Worm (Caenorhabditis elegans) whole organism, early embryonic: ENCODE measurements around the gene clec-176.

Source experiments
- B0310.2 ChIP-seq: sonication (generic microtip); optimal IDR thresholded peaks from 2 replicates; lab custom pipeline; 2016; ENCODE audit warnings: mild to moderate bottlenecking, missing genetic modification characterization, missing compliant biosample characterization
- F13C5.2 ChIP-seq: sonication (generic microtip); optimal IDR thresholded peaks from 2 replicates; lab custom pipeline; 2017; ENCODE audit warnings: mild to moderate bottlenecking, missing genetic modification characterization, inconsistent platforms, missing compliant biosample characterization
- aly-1 ChIP-seq: sonication (generic microtip); optimal IDR thresholded peaks from 2 replicates; lab custom pipeline; 2016; ENCODE audit warnings: missing genetic modification characterization, missing compliant biosample characterization
- ama-1 ChIP-seq: fragments of 150-350 bp; optimal IDR thresholded peaks from 2 replicates; lab custom pipeline; 2014
- ceh-13 ChIP-seq: fragments of 200-800 bp; sonication (Bioruptor generic); optimal IDR thresholded peaks from 2 replicates; lab custom pipeline; 2018; ENCODE audit warnings: mild to moderate bottlenecking, missing genetic modification characterization, missing compliant biosample characterization
- ceh-36 ChIP-seq: sonication (generic microtip); optimal IDR thresholded peaks from 2 replicates; lab custom pipeline; 2016; ENCODE audit warnings: missing genetic modification characterization, inconsistent platforms, missing compliant biosample characterization
- ets-7 ChIP-seq: sonication (generic microtip); optimal IDR thresholded peaks from 2 replicates; lab custom pipeline; 2016; ENCODE audit warnings: missing genotype, missing genetic modification characterization, missing compliant biosample characterization
- flt-1 ChIP-seq: fragments of 200-800 bp; sonication (Bioruptor generic); IDR thresholded peaks from 2 replicates; pipeline ENCODE4 v1.3.6; 2022; ENCODE audit warnings: missing genetic modification characterization, missing compliant biosample characterization
- hmbx-1 ChIP-seq: sonication (generic microtip); optimal IDR thresholded peaks from 2 replicates; lab custom pipeline; 2016; ENCODE audit warnings: mild to moderate bottlenecking, missing genetic modification characterization, missing compliant biosample characterization
- hmg-4 ChIP-seq: fragments of 200-800 bp; sonication (Bioruptor generic); optimal IDR thresholded peaks from 2 replicates; lab custom pipeline; 2018; ENCODE audit warnings: mild to moderate bottlenecking, missing genetic modification characterization, missing compliant biosample characterization
- hnd-1 ChIP-seq: sonication (generic microtip); optimal IDR thresholded peaks from 2 replicates; lab custom pipeline; 2016; ENCODE audit warnings: missing genetic modification characterization, missing compliant biosample characterization
- pes-1 ChIP-seq: fragments of 200-800 bp; sonication (Bioruptor generic); IDR thresholded peaks from 2 replicates; pipeline ENCODE4 v1.3.6; 2022; ENCODE audit warnings: missing genetic modification reagents, missing genetic modification characterization, missing compliant biosample characterization
- scrt-1 ChIP-seq: fragments of 200-800 bp; sonication (Bioruptor generic); IDR thresholded peaks from 2 replicates; pipeline ENCODE4 v1.3.6; 2022; ENCODE audit warnings: missing genetic modification characterization, missing compliant biosample characterization
- sea-1 ChIP-seq: fragments of 200-800 bp; sonication (Bioruptor generic); conservative IDR thresholded peaks from 2 replicates; pipeline ENCODE4 v1.3.6; 2022; ENCODE audit warnings: missing genetic modification characterization, missing compliant biosample characterization
- tbx-11 ChIP-seq: fragments of 200-800 bp; sonication (Bioruptor generic); IDR thresholded peaks from 2 replicates; pipeline ENCODE4 v1.3.6; 2022; ENCODE audit warnings: missing genetic modification characterization, missing compliant biosample characterization
- tbx-37 ChIP-seq: fragments of 200-800 bp; sonication (Bioruptor generic); conservative IDR thresholded peaks from 2 replicates; pipeline ENCODE4 v1.3.6; 2022; ENCODE audit warnings: missing genetic modification reagents, missing genetic modification characterization, missing compliant biosample characterization
- tra-4 ChIP-seq: sonication (generic microtip); optimal IDR thresholded peaks from 2 replicates; lab custom pipeline; 2017; ENCODE audit warnings: missing genetic modification characterization, missing compliant biosample characterization

clec-176 gene

ce11 chrIV:4960623-4961022 is 23.2 kb upstream of the clec-176 start, which contains the start of gene str-164:
Gene str-164 (plus strand): TSS chrIV:4960735.
- no peak for TF ChIP-seq aly-1 (tag; lab: Kevin White, UChicago)
- no peak for TF ChIP-seq hmg-4 (GFP tag; lab: Kevin White, UChicago)
- no peak for TF ChIP-seq tbx-37 (GFP tag; lab: Robert Waterston, UW)

- TF ChIP-seq ceh-36 = no peak
- TF ChIP-seq ama-1 (lab: Kevin White, UChicago) = no peak
- TF ChIP-seq scrt-1 (GFP tag; lab: Robert Waterston, UW) = no peak
- no peak for TF ChIP-seq tbx-11 (GFP tag; lab: Robert Waterston, UW)
- no peak for TF ChIP-seq hmg-4 (GFP tag; lab: Kevin White, UChicago)
- no peak for TF ChIP-seq hnd-1 (tag; lab: Kevin White, UChicago)
- no peak for TF ChIP-seq tra-4 (tag; lab: Kevin White, UChicago)
- no peak for TF ChIP-seq ets-7 (tag; lab: Kevin White, UChicago)
- no peak for TF ChIP-seq pes-1 (GFP tag; lab: Robert Waterston, UW)
- TF ChIP-seq sea-1 (GFP tag; lab: Robert Waterston, UW) = no peak
- no peak for TF ChIP-seq F13C5.2 (tag; lab: Kevin White, UChicago)
- no peak for TF ChIP-seq flt-1 (GFP tag; lab: Robert Waterston, UW)
- TF ChIP-seq tbx-37 (GFP tag; lab: Robert Waterston, UW) = no peak
- no peak for TF ChIP-seq ceh-13 (GFP tag; lab: Kevin White, UChicago)
- no peak for TF ChIP-seq aly-1 (tag; lab: Kevin White, UChicago)
Measured at ce11 chrIV:4963834-4964233, 20.0 kb upstream of the clec-176 start, which contains the start of gene txt-3. Gene txt-3 (plus strand): TSS chrIV:4963958.

ce11 chrIV:4969419-4969818 is 14.4 kb upstream of the clec-176 start, which contains the start of gene Y9C9A.13:
Gene Y9C9A.13 (minus strand): TSS chrIV:4969519.
- TF ChIP-seq ets-7 (tag; lab: Kevin White, UChicago) (no peak), F13C5.2 (tag; lab: Kevin White, UChicago) (no peak), sea-1 (GFP tag; lab: Robert Waterston, UW) (no peak), B0310.2 (no peak), scrt-1 (GFP tag; lab: Robert Waterston, UW) (no peak), pes-1 (GFP tag; lab: Robert Waterston, UW) (no peak), ama-1 (lab: Kevin White, UChicago) (no peak), aly-1 (tag; lab: Kevin White, UChicago) (no peak)

- no peak for TF ChIP-seq B0310.2
- no peak for TF ChIP-seq sea-1 (GFP tag; lab: Robert Waterston, UW)
- TF ChIP-seq scrt-1 (GFP tag; lab: Robert Waterston, UW) = no peak
- no peak for TF ChIP-seq tbx-11 (GFP tag; lab: Robert Waterston, UW)
- no peak for TF ChIP-seq tra-4 (tag; lab: Kevin White, UChicago)
- TF ChIP-seq ceh-13 (GFP tag; lab: Kevin White, UChicago) = no peak
- TF ChIP-seq flt-1 (GFP tag; lab: Robert Waterston, UW) = no peak
Measured at ce11 chrIV:4975995-4976394, 7.9 kb upstream of the clec-176 start, which contains the start of gene Y9C9A.16. Gene Y9C9A.16 (minus strand): TSS chrIV:4976125.

- TF ChIP-seq ama-1 (lab: Kevin White, UChicago) (no peak), F13C5.2 (tag; lab: Kevin White, UChicago) (no peak), tra-4 (tag; lab: Kevin White, UChicago) (no peak), sea-1 (GFP tag; lab: Robert Waterston, UW) (no peak), ceh-13 (GFP tag; lab: Kevin White, UChicago) (no peak), hmbx-1 (tag; lab: Kevin White, UChicago) (no peak), ceh-36 (no peak), pes-1 (GFP tag; lab: Robert Waterston, UW) (no peak), scrt-1 (GFP tag; lab: Robert Waterston, UW) (no peak), tbx-11 (GFP tag; lab: Robert Waterston, UW) (no peak), tbx-37 (GFP tag; lab: Robert Waterston, UW) (no peak), B0310.2 (no peak), hmg-4 (GFP tag; lab: Kevin White, UChicago) (no peak), flt-1 (GFP tag; lab: Robert Waterston, UW) (no peak), hnd-1 (tag; lab: Kevin White, UChicago) (no peak)
Measured at ce11 chrIV:4977176-4977693, 6.6 kb upstream of the clec-176 start, which contains the start of gene E03H12.5. Gene E03H12.5 (plus strand): TSS chrIV:4977226.

- no peak for TF ChIP-seq ceh-13 (GFP tag; lab: Kevin White, UChicago)
- no peak for TF ChIP-seq aly-1 (tag; lab: Kevin White, UChicago)
- no peak for TF ChIP-seq hmg-4 (GFP tag; lab: Kevin White, UChicago)
- no peak for TF ChIP-seq tbx-11 (GFP tag; lab: Robert Waterston, UW)
- TF ChIP-seq scrt-1 (GFP tag; lab: Robert Waterston, UW) = no peak
- TF ChIP-seq B0310.2 = no peak
- no peak for TF ChIP-seq ets-7 (tag; lab: Kevin White, UChicago)
- no peak for TF ChIP-seq hnd-1 (tag; lab: Kevin White, UChicago)
- no peak for TF ChIP-seq tra-4 (tag; lab: Kevin White, UChicago)
- TF ChIP-seq ceh-36 = no peak
- no peak for TF ChIP-seq flt-1 (GFP tag; lab: Robert Waterston, UW)
- TF ChIP-seq tbx-37 (GFP tag; lab: Robert Waterston, UW) = no peak
Measured at ce11 chrIV:4981027-4981426, 2.8 kb upstream of the clec-176 start, which contains the start of gene srz-24. Gene srz-24 (minus strand): TSS chrIV:4981127.

- TF ChIP-seq aly-1 (tag; lab: Kevin White, UChicago) (no peak), hmg-4 (GFP tag; lab: Kevin White, UChicago) (no peak), tra-4 (tag; lab: Kevin White, UChicago) (no peak), ceh-36 (no peak), tbx-11 (GFP tag; lab: Robert Waterston, UW) (no peak), tbx-37 (GFP tag; lab: Robert Waterston, UW) (no peak), hnd-1 (tag; lab: Kevin White, UChicago) (no peak), sea-1 (GFP tag; lab: Robert Waterston, UW) (no peak), ets-7 (tag; lab: Kevin White, UChicago) (no peak), ceh-13 (GFP tag; lab: Kevin White, UChicago) (no peak), flt-1 (GFP tag; lab: Robert Waterston, UW) (no peak), B0310.2 (no peak), scrt-1 (GFP tag; lab: Robert Waterston, UW) (no peak), hmbx-1 (tag; lab: Kevin White, UChicago) (no peak), F13C5.2 (tag; lab: Kevin White, UChicago) (no peak), ama-1 (lab: Kevin White, UChicago) (no peak), pes-1 (GFP tag; lab: Robert Waterston, UW) (no peak)
Measured at ce11 chrIV:4982477-4982876, 1.4 kb upstream of the clec-176 start, which contains the start of gene E03H12.4. Gene E03H12.4 (plus strand): TSS chrIV:4982596.
